Comparison of ENCODE assay signal across 1 fruit fly cellular context in the genomic region with DNA sequence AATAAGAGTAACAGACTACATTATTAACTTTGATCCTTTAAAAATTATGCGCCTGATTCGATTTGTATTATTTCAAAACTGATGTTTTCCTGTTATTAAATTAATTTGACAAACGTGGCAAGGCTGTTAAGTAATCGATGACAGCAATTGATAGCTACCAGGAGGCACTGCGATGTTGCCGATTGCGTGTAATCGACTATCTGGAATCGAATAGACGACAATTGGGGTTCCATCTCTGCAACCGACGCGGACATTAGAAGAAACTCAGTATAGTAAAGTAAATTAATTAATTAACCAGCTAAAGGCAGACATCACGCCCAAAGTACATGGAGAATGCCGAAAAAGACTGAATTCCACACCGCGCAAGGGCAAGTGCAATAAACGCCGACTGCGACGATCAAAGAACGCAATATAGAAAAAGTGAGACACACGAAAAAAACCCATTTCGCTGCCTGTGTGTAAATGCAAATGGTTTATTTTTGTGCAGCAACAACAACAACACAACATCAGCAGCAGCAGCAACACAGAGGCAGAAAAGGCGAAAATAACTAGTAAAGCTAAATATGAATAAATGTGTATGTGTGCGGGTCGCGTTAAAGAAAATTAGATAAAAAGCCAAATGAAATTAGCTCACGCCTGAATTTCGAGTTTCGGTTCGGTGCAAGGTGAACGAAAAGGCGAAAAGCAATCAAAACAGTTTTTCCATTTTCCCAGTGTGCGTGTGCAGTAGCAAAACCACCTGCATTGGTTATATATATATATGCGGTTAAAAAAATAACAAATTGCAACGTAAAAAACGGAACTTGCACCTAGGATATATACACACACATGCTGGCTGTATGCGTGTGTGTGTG.
TF ChIP-seq lines count a peak whose summit lies in the region.

A gene (plus strand): TSS at position 219 of the 854 bp plus-strand sequence.

TF ChIP-seq in whole organism, embryonic, 481 proteins besides CTCF, POLR2A, EP300 and RAD21 (continued from another document and continues in another):
- TF ChIP-seq Bdp1 (GFP tag; optimal IDR thresholded peaks at IDR 0.05; lab: Kevin White, UChicago) (no peak), CG34224 (GFP tag; IDR thresholded peaks at IDR 0.05; lab: Robert Waterston, UW; ENCODE audit: partially characterized antibody) (peak; percentile 84), bcd (GFP tag; optimal IDR thresholded peaks at IDR 0.05; lab: Kevin White, UChicago) (no peak), Trl (optimal IDR thresholded peaks at IDR 0.05; lab: Kevin White, UChicago) (no peak), Trl (GFP tag; optimal IDR thresholded peaks at IDR 0.05; lab: Kevin White, UChicago) (no peak), sc (optimal IDR thresholded peaks at IDR 0.05; lab: Kevin White, UChicago) (no peak), sc (GFP tag; optimal IDR thresholded peaks at IDR 0.05; lab: Kevin White, UChicago) (no peak), grau (tag; optimal IDR thresholded peaks at IDR 0.05; lab: Kevin White, UChicago) (peak; percentile 22), CG12236 (GFP tag; optimal IDR thresholded peaks at IDR 0.05; lab: Kevin White, UChicago) (no peak), CG9817 (tag; optimal IDR thresholded peaks at IDR 0.05; lab: Kevin White, UChicago) (no peak), run (tag; optimal IDR thresholded peaks at IDR 0.05; lab: Kevin White, UChicago) (no peak), CG4707 (GFP tag; optimal IDR thresholded peaks at IDR 0.05; lab: Kevin White, UChicago) (no peak), Drgx (GFP tag; IDR thresholded peaks at IDR 0.05; lab: Robert Waterston, UW) (peak; percentile 17), chinmo (GFP tag; IDR thresholded peaks at IDR 0.05; lab: Robert Waterston, UW; ENCODE audit: partially characterized antibody) (peak; percentile 79; the same call in 3 of the 4 replicates), CG4820 (GFP tag; optimal IDR thresholded peaks at IDR 0.05; lab: Kevin White, UChicago) (peak; percentile 7), lilli (GFP tag; optimal IDR thresholded peaks at IDR 0.05; lab: Kevin White, UChicago) (peak; percentile 52), tap (tag; optimal IDR thresholded peaks at IDR 0.05; lab: Kevin White, UChicago) (no peak), Oli (tag; optimal IDR thresholded peaks at IDR 0.05; lab: Kevin White, UChicago) (no peak), CG31224 (GFP tag; IDR thresholded peaks at IDR 0.05; lab: Robert Waterston, UW) (no peak), CG5180 (GFP tag; optimal IDR thresholded peaks at IDR 0.05; lab: Kevin White, UChicago) (no peak), CG13296 (GFP tag; optimal IDR thresholded peaks at IDR 0.05; lab: Kevin White, UChicago) (peak; percentile 29), CG11723 (GFP tag; optimal IDR thresholded peaks at IDR 0.05; lab: Kevin White, UChicago) (no peak), CG4360 (GFP tag; IDR thresholded peaks at IDR 0.05; lab: Robert Waterston, UW) (peak; percentile 86), tx (GFP tag; optimal IDR thresholded peaks at IDR 0.05; lab: Kevin White, UChicago) (no peak), Jarid2 (GFP tag; optimal IDR thresholded peaks at IDR 0.05; lab: Kevin White, UChicago) (no peak), vvl (GFP tag; IDR thresholded peaks at IDR 0.05; lab: Robert Waterston, UW) (peak; percentile 48), CG11696 (GFP tag; IDR thresholded peaks at IDR 0.05; lab: Robert Waterston, UW) (no peak), CG33213 (GFP tag; optimal IDR thresholded peaks at IDR 0.05; lab: Kevin White, UChicago) (peak; percentile 61), sisA (GFP tag; IDR thresholded peaks at IDR 0.05; lab: Robert Waterston, UW) (no peak), ems (GFP tag; optimal IDR thresholded peaks at IDR 0.05; lab: Kevin White, UChicago) (no peak), sna (GFP tag; IDR thresholded peaks at IDR 0.05; lab: Robert Waterston, UW; ENCODE audit: partially characterized antibody) (peak; percentile 74), Elba2 (GFP tag; optimal IDR thresholded peaks at IDR 0.05; lab: Kevin White, UChicago) (peak; percentile 43), CG12942 (GFP tag; optimal IDR thresholded peaks at IDR 0.05; lab: Kevin White, UChicago) (no peak), trem (tag; optimal IDR thresholded peaks at IDR 0.05; lab: Kevin White, UChicago) (peak; percentile 86), ftz-f1 (GFP tag; optimal IDR thresholded peaks at IDR 0.05; lab: Kevin White, UChicago) (peak; percentile 25), tin (GFP tag; optimal IDR thresholded peaks at IDR 0.05; lab: Kevin White, UChicago) (peak; percentile 7), Sry-β (GFP tag; optimal IDR thresholded peaks at IDR 0.05; lab: Kevin White, UChicago) (no peak), CG12104 (GFP tag; optimal IDR thresholded peaks at IDR 0.05; lab: Kevin White, UChicago) (no peak), Dek (tag; optimal IDR thresholded peaks at IDR 0.05; lab: Kevin White, UChicago) (peak; percentile 2), gcm (GFP tag; optimal IDR thresholded peaks at IDR 0.05; lab: Kevin White, UChicago) (no peak), NFAT (GFP tag; IDR thresholded peaks at IDR 0.05; lab: Robert Waterston, UW) (no peak), otp (GFP tag; IDR thresholded peaks at IDR 0.05; lab: Robert Waterston, UW) (no peak), nom (GFP tag; optimal IDR thresholded peaks at IDR 0.05; lab: Kevin White, UChicago) (peak; percentile 8), fd96Cb (tag; optimal IDR thresholded peaks at IDR 0.05; lab: Kevin White, UChicago) (no peak), CG2202 (tag; optimal IDR thresholded peaks at IDR 0.05; lab: Kevin White, UChicago) (no peak), Mad (GFP tag; optimal IDR thresholded peaks at IDR 0.05; lab: Kevin White, UChicago) (no peak), jigr1 (GFP tag; IDR thresholded peaks at IDR 0.05; lab: Robert Waterston, UW) (no peak), CG13424 (tag; optimal IDR thresholded peaks at IDR 0.05; lab: Kevin White, UChicago) (peak; percentile 35), CG31441 (GFP tag; IDR thresholded peaks at IDR 0.05; lab: Robert Waterston, UW) (peak; percentile 25; the same call in 1 of the 2 replicates), gem (tag; optimal IDR thresholded peaks at IDR 0.05; lab: Kevin White, UChicago) (peak; percentile 39), CG2116 (GFP tag; optimal IDR thresholded peaks at IDR 0.05; lab: Kevin White, UChicago) (peak; percentile 94), pfk (GFP tag; optimal IDR thresholded peaks at IDR 0.05; lab: Kevin White, UChicago) (peak; percentile 23), CG10147 (GFP tag; optimal IDR thresholded peaks at IDR 0.05; lab: Kevin White, UChicago) (no peak), Camta (GFP tag; optimal IDR thresholded peaks at IDR 0.05; lab: Kevin White, UChicago) (peak; percentile 27), CG2129 (GFP tag; IDR thresholded peaks at IDR 0.05; lab: Robert Waterston, UW; ENCODE audit: partially characterized antibody) (peak; percentile 25; the same call in 1 of the 2 replicates), BEAF-32 (GFP tag; optimal IDR thresholded peaks at IDR 0.05; lab: Kevin White, UChicago) (peak; percentile 74), gsb (GFP tag; IDR thresholded peaks at IDR 0.05; lab: Robert Waterston, UW) (no peak), ase (GFP tag; IDR thresholded peaks at IDR 0.05; lab: Robert Waterston, UW) (no peak), CG15073 (GFP tag; optimal IDR thresholded peaks at IDR 0.05; lab: Kevin White, UChicago) (no peak), CG1602 (GFP tag; optimal IDR thresholded peaks at IDR 0.05; lab: Kevin White, UChicago) (no peak), pum (GFP tag; optimal IDR thresholded peaks at IDR 0.05; lab: Kevin White, UChicago) (no peak), Abd-B (GFP tag; optimal IDR thresholded peaks at IDR 0.05; lab: Kevin White, UChicago) (peak; percentile 58), CG12391 (tag; optimal IDR thresholded peaks at IDR 0.05; lab: Kevin White, UChicago) (peak; percentile 63), dan (GFP tag; IDR thresholded peaks at IDR 0.05; lab: Robert Waterston, UW) (no peak), klu (GFP tag; IDR thresholded peaks at IDR 0.05; lab: Robert Waterston, UW) (no peak), zen (tag; optimal IDR thresholded peaks at IDR 0.05; lab: Kevin White, UChicago) (peak; percentile 49), CG1233 (GFP tag; optimal IDR thresholded peaks at IDR 0.05; lab: Kevin White, UChicago) (no peak), CG8765 (GFP tag; IDR thresholded peaks at IDR 0.05; lab: Robert Waterston, UW) (no peak), CG16815 (GFP tag; optimal IDR thresholded peaks at IDR 0.05; lab: Kevin White, UChicago) (no peak), CG18599 (GFP tag; optimal IDR thresholded peaks at IDR 0.05; lab: Kevin White, UChicago) (peak; percentile 27), pb (GFP tag; optimal IDR thresholded peaks at IDR 0.05; lab: Kevin White, UChicago) (no peak), sens (GFP tag; lab: Kevin White, UChicago) (peak; percentile 79), phol (tag; optimal IDR thresholded peaks at IDR 0.05; lab: Kevin White, UChicago) (peak; percentile 61), dm (GFP tag; optimal IDR thresholded peaks at IDR 0.05; lab: Kevin White, UChicago) (peak; percentile 10), chif (GFP tag; optimal IDR thresholded peaks at IDR 0.05; lab: Kevin White, UChicago) (no peak), CG8290 (GFP tag; optimal IDR thresholded peaks at IDR 0.05; lab: Kevin White, UChicago) (peak; percentile 61), CG8290 (tag; optimal IDR thresholded peaks at IDR 0.05; lab: Kevin White, UChicago) (no peak), gro (GFP tag; optimal IDR thresholded peaks at IDR 0.05; lab: Kevin White, UChicago) (no peak), slp2 (GFP tag; optimal IDR thresholded peaks at IDR 0.05; lab: Kevin White, UChicago) (no peak), dmrt99B (tag; optimal IDR thresholded peaks at IDR 0.05; lab: Kevin White, UChicago) (no peak), CG10366 (GFP tag; IDR thresholded peaks at IDR 0.05; lab: Robert Waterston, UW) (no peak), cg (GFP tag; optimal IDR thresholded peaks at IDR 0.05; lab: Kevin White, UChicago) (no peak), usp (GFP tag; optimal IDR thresholded peaks at IDR 0.05; lab: Kevin White, UChicago) (no peak), CG6683 (GFP tag; optimal IDR thresholded peaks at IDR 0.05; lab: Kevin White, UChicago) (no peak), Dbx (GFP tag; IDR thresholded peaks at IDR 0.05; lab: Robert Waterston, UW) (peak; percentile 41; the same call in 1 of the 3 replicates), lola (GFP tag; optimal IDR thresholded peaks at IDR 0.05; lab: Kevin White, UChicago) (no peak), tna (GFP tag; IDR thresholded peaks at IDR 0.05; lab: Robert Waterston, UW; ENCODE audit: partially characterized antibody) (peak; percentile 91), Chrac-16 (GFP tag; optimal IDR thresholded peaks at IDR 0.05; lab: Kevin White, UChicago) (no peak), dimm (GFP tag; IDR thresholded peaks at IDR 0.05; lab: Robert Waterston, UW) (no peak), CG7987 (GFP tag; optimal IDR thresholded peaks at IDR 0.05; lab: Kevin White, UChicago) (peak; percentile 26), hbn (GFP tag; IDR thresholded peaks at IDR 0.05; lab: Robert Waterston, UW; ENCODE audit: partially characterized antibody) (peak; percentile 71), ssp (GFP tag; IDR thresholded peaks at IDR 0.05; lab: Robert Waterston, UW) (0 out of 2 replicates have a peak, but pooled peaks have one; percentile 26), crp (GFP tag; optimal IDR thresholded peaks at IDR 0.05; lab: Kevin White, UChicago) (no peak), grn (GFP tag; optimal IDR thresholded peaks at IDR 0.05; lab: Kevin White, UChicago) (no peak), ranshi (GFP tag; IDR thresholded peaks at IDR 0.05; lab: Robert Waterston, UW) (no peak), gsb-n (tag; optimal IDR thresholded peaks at IDR 0.05; lab: Kevin White, UChicago) (no peak), mld (GFP tag; IDR thresholded peaks at IDR 0.05; lab: Robert Waterston, UW; ENCODE audit: partially characterized antibody) (peak; percentile 68; the same call in 2 of the 3 replicates), CG10274 (GFP tag; optimal IDR thresholded peaks at IDR 0.05; lab: Kevin White, UChicago) (no peak), repo (GFP tag; optimal IDR thresholded peaks at IDR 0.05; lab: Kevin White, UChicago) (no peak), H15 (GFP tag; IDR thresholded peaks at IDR 0.05; lab: Robert Waterston, UW) (no peak), ato (GFP tag; IDR thresholded peaks at IDR 0.05; lab: Robert Waterston, UW; ENCODE audit: partially characterized antibody) (peak; percentile 90), gfzf (GFP tag; optimal IDR thresholded peaks at IDR 0.05; lab: Kevin White, UChicago) (peak; percentile 31), BtbVII (GFP tag; optimal IDR thresholded peaks at IDR 0.05; lab: Kevin White, UChicago) (peak; percentile 27), CG32532 (GFP tag; IDR thresholded peaks at IDR 0.05; lab: Robert Waterston, UW) (0 out of 2 replicates have a peak, but pooled peaks have one; percentile 11), nmo (GFP tag; optimal IDR thresholded peaks at IDR 0.05; lab: Kevin White, UChicago) (peak; percentile 59), D19B (GFP tag; optimal IDR thresholded peaks at IDR 0.05; lab: Kevin White, UChicago) (no peak), CG8924 (tag; optimal IDR thresholded peaks at IDR 0.05; lab: Kevin White, UChicago) (peak; percentile 65), YL-1 (GFP tag; optimal IDR thresholded peaks at IDR 0.05; lab: Kevin White, UChicago) (peak; percentile 78), Dll (GFP tag; IDR thresholded peaks at IDR 0.05; lab: Robert Waterston, UW; ENCODE audit: partially characterized antibody) (peak; percentile 77), CG34422 (GFP tag; IDR thresholded peaks at IDR 0.05; lab: Robert Waterston, UW) (peak; percentile 54; the same call in 1 of the 3 replicates), Bteb2 (GFP tag; optimal IDR thresholded peaks at IDR 0.05; lab: Kevin White, UChicago) (no peak), CG2712 (tag; optimal IDR thresholded peaks at IDR 0.05; lab: Kevin White, UChicago) (peak; percentile 57), CG2875 (GFP tag; optimal IDR thresholded peaks at IDR 0.05; lab: Kevin White, UChicago) (no peak), CG12744 (GFP tag; optimal IDR thresholded peaks at IDR 0.05; lab: Kevin White, UChicago) (peak; percentile 4), CG11456 (GFP tag; IDR thresholded peaks at IDR 0.05; lab: Robert Waterston, UW) (no peak), Dip3 (GFP tag; optimal IDR thresholded peaks at IDR 0.05; lab: Kevin White, UChicago) (no peak), CG4617 (GFP tag; optimal IDR thresholded peaks at IDR 0.05; lab: Kevin White, UChicago; ENCODE audit: borderline replicate concordance) (peak; percentile 63), unc-4 (GFP tag; IDR thresholded peaks at IDR 0.05; lab: Robert Waterston, UW; ENCODE audit: partially characterized antibody) (peak; percentile 76), vnd (GFP tag; IDR thresholded peaks at IDR 0.05; lab: Robert Waterston, UW; ENCODE audit: partially characterized antibody) (peak; percentile 64), org-1 (GFP tag; optimal IDR thresholded peaks at IDR 0.05; lab: Kevin White, UChicago) (no peak), pzg (GFP tag; optimal IDR thresholded peaks at IDR 0.05; lab: Kevin White, UChicago) (peak; percentile 92), Sry-δ (GFP tag; optimal IDR thresholded peaks at IDR 0.05; lab: Kevin White, UChicago) (peak; percentile 91)
